Fruit fly (Drosophila melanogaster) whole organism, embryonic: ENCODE data around the gene qm.

Source experiments
- CG10321 ChIP-seq: fragments of 200-800 bp; sonication (Bioruptor generic); IDR thresholded peaks from 2 replicates; pipeline ENCODE4 v1.3.6; 2022; ENCODE audit warnings: missing biosample characterization, missing genetic modification characterization
- CG11560 ChIP-seq: fragments of 200-800 bp; sonication (Bioruptor generic); IDR thresholded peaks from 3 replicates; pipeline ENCODE4 v1.3.6; 2022; ENCODE audit warnings: missing biosample characterization, missing genetic modification characterization
- CG11696 ChIP-seq: fragments of 200-800 bp; sonication (Bioruptor generic); IDR thresholded peaks from 2 replicates; pipeline ENCODE4 v1.3.6; 2022; ENCODE audit warnings: missing biosample characterization, missing genetic modification characterization
- CG12104 ChIP-seq: fragments of 200-800 bp; sonication (Bioruptor generic); optimal IDR thresholded peaks from 3 replicates; lab custom pipeline; 2016; ENCODE audit warnings: missing biosample characterization, missing genetic modification characterization
- CG12659 ChIP-seq: fragments of 200-800 bp; sonication (Bioruptor generic); optimal IDR thresholded peaks from 3 replicates; lab custom pipeline; 2017; ENCODE audit warnings: mild to moderate bottlenecking, missing biosample characterization, missing genetic modification reagents, missing genetic modification characterization
- CG12769 ChIP-seq: fragments of 200-800 bp; sonication (Bioruptor generic); optimal IDR thresholded peaks from 2 replicates; lab custom pipeline; 2019; ENCODE audit warnings: missing biosample characterization, mild to moderate bottlenecking, missing genetic modification characterization, moderate library complexity
- CG13894 ChIP-seq: fragments of 200-800 bp; sonication (Bioruptor generic); optimal IDR thresholded peaks from 3 replicates; lab custom pipeline; 2018; ENCODE audit warnings: missing biosample characterization, mild to moderate bottlenecking, missing genetic modification characterization, moderate library complexity
- CG15073 ChIP-seq: fragments of 200-800 bp; sonication (Bioruptor generic); optimal IDR thresholded peaks from 2 replicates; lab custom pipeline; 2016; ENCODE audit warnings: missing biosample characterization, missing genetic modification characterization
- CG1602 ChIP-seq: fragments of 200-800 bp; sonication (Bioruptor generic); optimal IDR thresholded peaks from 3 replicates; lab custom pipeline; 2016; ENCODE audit warnings: missing biosample characterization, missing genetic modification characterization
- CG17829 ChIP-seq: fragments of 200-800 bp; optimal IDR thresholded peaks from 2 replicates; lab custom pipeline; 2019; ENCODE audit warnings: missing biosample characterization, mild to moderate bottlenecking, missing genetic modification characterization, moderate library complexity
- CG32532 ChIP-seq: fragments of 200-800 bp; sonication (Bioruptor generic); IDR thresholded peaks from 2 replicates; pipeline ENCODE4 v1.3.6; 2022; ENCODE audit warnings: missing biosample characterization, missing genetic modification characterization
- CG3281 ChIP-seq: fragments of 200-800 bp; sonication (Bioruptor generic); optimal IDR thresholded peaks from 3 replicates; lab custom pipeline; 2017; ENCODE audit warnings: missing biosample characterization, mild to moderate bottlenecking, missing genetic modification characterization
- CG3407 ChIP-seq: fragments of 200-800 bp; sonication (Bioruptor generic); optimal IDR thresholded peaks from 2 replicates; lab custom pipeline; 2018; ENCODE audit warnings: missing biosample characterization, mild to moderate bottlenecking, missing genetic modification characterization
- CG3995 ChIP-seq: fragments of 200-800 bp; sonication (Bioruptor generic); optimal IDR thresholded peaks from 3 replicates; lab custom pipeline; 2016; ENCODE audit warnings: missing biosample characterization, missing genetic modification characterization
- CG4854 ChIP-seq: fragments of 200-800 bp; sonication (Bioruptor generic); optimal IDR thresholded peaks from 2 replicates; lab custom pipeline; 2016; ENCODE audit warnings: missing biosample characterization, missing genetic modification characterization, inconsistent platforms
- CG6272 ChIP-seq: fragments of 200-800 bp; sonication (Bioruptor generic); IDR thresholded peaks from 2 replicates; pipeline ENCODE4 v1.3.6; 2022; ENCODE audit warnings: missing biosample characterization, missing genetic modification characterization
- CG7786 ChIP-seq: fragments of 200-800 bp; sonication (Bioruptor generic); optimal IDR thresholded peaks from 2 replicates; lab custom pipeline; 2016; ENCODE audit warnings: missing biosample characterization, missing genetic modification characterization
- CG8089 ChIP-seq: fragments of 200-800 bp; sonication (Bioruptor generic); optimal IDR thresholded peaks from 3 replicates; lab custom pipeline; 2016; ENCODE audit warnings: missing biosample characterization, missing genetic modification characterization
- Dip3 ChIP-seq: fragments of 200-800 bp; sonication (Bioruptor generic); optimal IDR thresholded peaks from 3 replicates; lab custom pipeline; 2016; ENCODE audit warnings: missing biosample characterization, missing genetic modification characterization
- HLH3B ChIP-seq: fragments of 200-800 bp; sonication (Bioruptor generic); IDR thresholded peaks from 2 replicates; pipeline ENCODE4 v1.3.6; 2022; ENCODE audit warnings: missing biosample characterization, missing genetic modification characterization
- HLH54F ChIP-seq: fragments of 200-800 bp; sonication (Bioruptor generic); optimal IDR thresholded peaks from 3 replicates; lab custom pipeline; 2016; ENCODE audit warnings: missing biosample characterization, missing genetic modification characterization
- Jarid2 ChIP-seq: fragments of 200-800 bp; sonication (Bioruptor generic); optimal IDR thresholded peaks from 3 replicates; lab custom pipeline; 2017; ENCODE audit warnings: mild to moderate bottlenecking, missing biosample characterization, missing genetic modification reagents, missing genetic modification characterization
- MESR4 ChIP-seq: fragments of 200-800 bp; sonication (Bioruptor generic); optimal IDR thresholded peaks from 2 replicates; lab custom pipeline; 2018; ENCODE audit warnings: missing biosample characterization, mild to moderate bottlenecking, missing genetic modification characterization, moderate library complexity
- Max ChIP-seq: fragments of 200-800 bp; sonication (Bioruptor generic); optimal IDR thresholded peaks from 2 replicates; lab custom pipeline; 2016; ENCODE audit warnings: missing biosample characterization, mild to moderate bottlenecking, missing genetic modification characterization
- Oaz ChIP-seq: fragments of 200-800 bp; sonication (Bioruptor generic); IDR thresholded peaks from 2 replicates; pipeline ENCODE4 v1.3.6; 2022; ENCODE audit warnings: missing biosample characterization, missing genetic modification characterization
- Pdp1 ChIP-seq, 2 experiments: fragments of 200-800 bp; sonication (Bioruptor generic); optimal IDR thresholded peaks; 3 replicates each; lab custom pipeline; 2016; ENCODE audit warnings: missing biosample characterization in 2 of 2, missing genetic modification characterization in 2 of 2, mild to moderate bottlenecking in 1 of 2, moderate library complexity in 1 of 2
- Sox102F ChIP-seq: fragments of 200-800 bp; sonication (Bioruptor generic); optimal IDR thresholded peaks from 2 replicates; lab custom pipeline; 2018; ENCODE audit warnings: missing biosample characterization, mild to moderate bottlenecking, missing genetic modification characterization, moderate library complexity
- Xrp1 ChIP-seq: fragments of 200-800 bp; sonication (Bioruptor generic); IDR thresholded peaks from 2 replicates; pipeline ENCODE4 v1.3.6; 2022; ENCODE audit warnings: missing biosample characterization, missing genetic modification characterization
- ash1 ChIP-seq: fragments of 200-800 bp; sonication (Bioruptor generic); optimal IDR thresholded peaks from 2 replicates; lab custom pipeline; 2018; ENCODE audit warnings: missing biosample characterization, mild to moderate bottlenecking, missing genetic modification characterization
- caup ChIP-seq: fragments of 200-800 bp; sonication (Bioruptor generic); optimal IDR thresholded peaks from 3 replicates; lab custom pipeline; 2017; ENCODE audit warnings: missing biosample characterization, mild to moderate bottlenecking, missing genetic modification characterization, moderate library complexity; ENCODE audit not compliant: severe bottlenecking
- chm ChIP-seq: fragments of 200-800 bp; sonication (Bioruptor generic); IDR thresholded peaks from 2 replicates; pipeline ENCODE4 v1.3.6; 2022; ENCODE audit warnings: missing biosample characterization, missing genetic modification characterization
- crp ChIP-seq, 2 experiments: fragments of 200-800 bp; sonication (Bioruptor generic); optimal IDR thresholded peaks; 2 replicates in 1 of 2; 3 replicates in 1 of 2; lab custom pipeline; 2017; ENCODE audit warnings: missing biosample characterization in 2 of 2, missing genetic modification characterization in 2 of 2, mild to moderate bottlenecking in 1 of 2, moderate library complexity in 1 of 2
- cwo ChIP-seq: fragments of 200-800 bp; sonication (Bioruptor generic); optimal IDR thresholded peaks from 3 replicates; lab custom pipeline; 2017; ENCODE audit warnings: missing biosample characterization, missing genetic modification characterization, mild to moderate bottlenecking, moderate library complexity, missing genetic modification reagents
- exex ChIP-seq: fragments of 200-800 bp; sonication (Bioruptor generic); optimal IDR thresholded peaks from 4 replicates; lab custom pipeline; 2018; ENCODE audit warnings: missing biosample characterization, mild to moderate bottlenecking, missing genetic modification characterization, moderate library complexity
- fd96Cb ChIP-seq: fragments of 200-800 bp; sonication (Bioruptor generic); optimal IDR thresholded peaks from 2 replicates; lab custom pipeline; 2018; ENCODE audit warnings: missing biosample characterization, mild to moderate bottlenecking, missing genetic modification characterization, moderate library complexity
- ind ChIP-seq: fragments of 200-800 bp; sonication (Bioruptor generic); optimal IDR thresholded peaks from 3 replicates; lab custom pipeline; 2016; ENCODE audit warnings: missing biosample characterization, missing genetic modification characterization
- knrl ChIP-seq: fragments of 200-800 bp; sonication (Bioruptor generic); IDR thresholded peaks from 3 replicates; pipeline ENCODE4 v1.3.6; 2022; ENCODE audit warnings: missing biosample characterization, missing genetic modification characterization; ENCODE audit not compliant: partially characterized antibody
- maf-S ChIP-seq: fragments of 200-800 bp; sonication (Bioruptor generic); optimal IDR thresholded peaks from 2 replicates; lab custom pipeline; 2016; ENCODE audit warnings: missing biosample characterization, missing genetic modification characterization
- pan ChIP-seq, 4 experiments: fragments of >200 bp in 3 of 4; fragments of 200-800 bp in 1 of 4; sonication (Bioruptor generic) in 1 of 4; optimal IDR thresholded peaks in 3 of 4; IDR thresholded peaks in 1 of 4; 2 replicates each; pipeline versions ENCODE4 v1.3.6 to Lab custom; 2017 to 2022; ENCODE audit warnings: missing biosample characterization in 2 of 4, missing genetic modification characterization in 2 of 4, mixed read lengths in 1 of 4
- ranshi ChIP-seq: fragments of 200-800 bp; sonication (Bioruptor generic); IDR thresholded peaks from 2 replicates; pipeline ENCODE4 v1.3.6; 2022; ENCODE audit warnings: missing biosample characterization, missing genetic modification characterization
- sens ChIP-seq: fragments of 200-800 bp; sonication (Bioruptor generic); peaks from one replicate; lab custom pipeline; 2016; ENCODE audit warnings: missing biosample characterization, missing genetic modification characterization
- slbo ChIP-seq: fragments of 200-800 bp; sonication (Bioruptor generic); IDR thresholded peaks from 2 replicates; pipeline ENCODE4 v1.3.6; 2022; ENCODE audit warnings: missing biosample characterization, missing genetic modification characterization
- sob ChIP-seq: fragments of 200-800 bp; sonication (Bioruptor generic); IDR thresholded peaks from 2 replicates; pipeline ENCODE4 v1.3.6; 2022; ENCODE audit warnings: missing biosample characterization, missing genetic modification characterization
- tio ChIP-seq: fragments of 200-800 bp; sonication (Bioruptor generic); optimal IDR thresholded peaks from 2 replicates; lab custom pipeline; 2017; ENCODE audit warnings: missing biosample characterization, missing genetic modification characterization, inconsistent platforms
- toy ChIP-seq: fragments of 200-800 bp; sonication (Bioruptor generic); IDR thresholded peaks from 2 replicates; pipeline ENCODE4 v1.3.6; 2022; ENCODE audit warnings: missing biosample characterization, missing genetic modification characterization
- trem ChIP-seq: fragments of 200-800 bp; optimal IDR thresholded peaks from 3 replicates; lab custom pipeline; 2019; ENCODE audit warnings: missing biosample characterization, mild to moderate bottlenecking, missing genetic modification characterization, moderate library complexity
- tx ChIP-seq: fragments of 200-800 bp; sonication (Bioruptor generic); optimal IDR thresholded peaks from 2 replicates; lab custom pipeline; 2016; ENCODE audit warnings: missing biosample characterization, missing genetic modification characterization
- yki ChIP-seq: fragments of >200 bp; optimal IDR thresholded peaks from 3 replicates; lab custom pipeline; 2018
- zf30C ChIP-seq: fragments of 200-800 bp; sonication (Bioruptor generic); optimal IDR thresholded peaks from 3 replicates; lab custom pipeline; 2018; ENCODE audit warnings: missing biosample characterization, mild to moderate bottlenecking, missing genetic modification characterization

qm gene

DNA sequence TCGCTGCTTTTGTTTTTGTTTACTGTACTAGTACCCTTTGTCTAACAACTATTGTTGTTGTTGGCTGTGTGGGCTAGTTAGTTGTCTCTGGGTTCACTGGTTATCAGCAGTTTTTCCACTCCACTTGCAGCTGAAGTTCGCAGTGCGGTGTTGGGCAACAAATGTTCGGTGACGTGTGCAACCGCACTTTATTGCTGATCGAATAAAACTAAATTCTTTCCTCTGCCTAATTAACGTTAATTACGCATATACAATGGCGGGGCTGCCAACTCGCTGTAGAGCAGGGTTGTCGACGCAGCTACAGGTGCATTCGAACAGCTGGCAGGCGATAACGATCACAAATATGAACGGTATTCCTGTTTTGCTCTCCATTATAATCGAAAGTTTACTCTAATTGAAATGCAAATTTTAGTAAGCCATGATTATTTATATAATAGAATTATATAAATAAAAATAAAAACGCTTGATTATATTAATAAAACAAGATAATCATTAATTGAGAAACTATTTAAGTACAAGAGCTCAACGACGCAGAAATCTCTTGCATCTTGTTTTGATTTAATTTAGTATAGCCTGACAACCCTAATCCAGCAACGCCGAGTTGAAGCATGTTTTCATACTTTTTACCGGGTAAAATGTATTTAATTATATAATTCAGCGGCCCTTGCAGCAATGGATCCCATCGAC lies 19.4 kb upstream of the qm start, which contains the start of the genes mrva, CG42307 and mus312 (continued):
- peak; percentile 5 for TF ChIP-seq maf-S
- TF ChIP-seq Dip3 = peak; percentile 43
- no peak for TF ChIP-seq CG12769 (tag; lab: Kevin White, UChicago)
- TF ChIP-seq MESR4 (GFP tag; lab: Kevin White, UChicago) = peak; percentile 96
- TF ChIP-seq slbo = peak; percentile 91
- 0 out of 2 replicates have a peak, but pooled peaks have one; percentile 64 for TF ChIP-seq CG6272 (GFP tag; lab: Robert Waterston, UW)
- peak; percentile 99 for TF ChIP-seq trem
- peak; percentile 82 to 96 for TF ChIP-seq crp (GFP tag; optimal IDR thresholded peaks at IDR 0.05; lab: Kevin White, UChicago)
- TF ChIP-seq CG10321 (GFP tag; lab: Robert Waterston, UW) = peak; percentile 41; the same call in 1 of the 2 replicates
- TF ChIP-seq Sox102F (GFP tag; lab: Kevin White, UChicago) = no peak
- peak; percentile 35 for TF ChIP-seq CG8089 (GFP tag; lab: Kevin White, UChicago)
- TF ChIP-seq HLH3B = peak; percentile 74
- peak; percentile 42 for TF ChIP-seq zf30C (GFP tag; lab: Kevin White, UChicago)
- TF ChIP-seq Oaz = peak; percentile 78
- peak; percentile 86 for TF ChIP-seq ind (GFP tag; lab: Kevin White, UChicago)
- peak; percentile 81 for TF ChIP-seq CG1602
- TF ChIP-seq CG3407 = no peak
- TF ChIP-seq CG11696 = peak; percentile 52; the same call in 1 of the 2 replicates
- peak; percentile 77; the same call in 1 of the 2 replicates for TF ChIP-seq ranshi (GFP tag; lab: Robert Waterston, UW)
- peak; percentile 87 for TF ChIP-seq Xrp1 (GFP tag; lab: Robert Waterston, UW)
- TF ChIP-seq CG32532 (GFP tag; lab: Robert Waterston, UW) = peak; percentile 91
- TF ChIP-seq pan (optimal IDR thresholded peaks at IDR 0.05; lab: Kevin White, UChicago) = no peak
- peak in 1 of 2 experiments; percentile 87 for TF ChIP-seq pan (GFP tag; optimal IDR thresholded peaks at IDR 0.05 in 1 of 2, IDR thresholded peaks at IDR 0.05 in 1 of 2)
- peak; percentile 80 for TF ChIP-seq chm (GFP tag; lab: Robert Waterston, UW)
- TF ChIP-seq CG7786 (GFP tag; lab: Kevin White, UChicago) = no peak
- TF ChIP-seq cwo (GFP tag; lab: Kevin White, UChicago) = peak; percentile 78
- TF ChIP-seq Max = peak; percentile 71
- TF ChIP-seq CG4854 (GFP tag; lab: Kevin White, UChicago) = no peak
- no peak for TF ChIP-seq tio (GFP tag; lab: Kevin White, UChicago)
- TF ChIP-seq CG12659 (GFP tag; lab: Kevin White, UChicago) = peak; percentile 96
- peak; percentile 82 for TF ChIP-seq sob (GFP tag; lab: Robert Waterston, UW)
- peak; percentile 86 for TF ChIP-seq CG12104
- no peak for TF ChIP-seq tx (GFP tag; lab: Kevin White, UChicago)
- TF ChIP-seq Jarid2 (GFP tag; lab: Kevin White, UChicago) = no peak
- peak; percentile 85 for TF ChIP-seq fd96Cb (tag; lab: Kevin White, UChicago)
- TF ChIP-seq CG13894 = peak; percentile 94
- TF ChIP-seq sens (GFP tag; lab: Kevin White, UChicago) = peak; percentile 93
- peak; percentile 41 for TF ChIP-seq CG15073 (GFP tag; lab: Kevin White, UChicago)
- TF ChIP-seq toy (GFP tag; lab: Robert Waterston, UW) = peak; percentile 59; the same call in 1 of the 2 replicates
- TF ChIP-seq yki = no peak
- no peak for TF ChIP-seq CG3995 (GFP tag; lab: Kevin White, UChicago)
- peak; percentile 75 for TF ChIP-seq caup
- peak; percentile 52 to 76 for TF ChIP-seq Pdp1 (GFP tag; optimal IDR thresholded peaks at IDR 0.05; lab: Kevin White, UChicago)
- TF ChIP-seq CG17829 (tag; lab: Kevin White, UChicago) = peak; percentile 95
- TF ChIP-seq knrl (GFP tag; lab: Robert Waterston, UW) = 0 out of 3 replicates have a peak, but pooled peaks have one; percentile 21
- TF ChIP-seq ash1 (GFP tag; lab: Kevin White, UChicago) = no peak
- peak; percentile 49 for TF ChIP-seq HLH54F (GFP tag; lab: Kevin White, UChicago)
- peak; percentile 85 for TF ChIP-seq CG3281
- peak; percentile 93 for TF ChIP-seq exex (tag; lab: Kevin White, UChicago)
- TF ChIP-seq CG11560 (tag; lab: Robert Waterston, UW) = peak; percentile 70
